Worm (Caenorhabditis elegans): ENCODE measurements around the gene srv-4.
A peak's percentile ranks its signal among the peaks of the same experiment; 100 is the strongest.

srv-4 gene

ce11 chrIV:4288332-4288731, at the start of gene srv-4:
TSS of gene srv-4 (minus strand) at chrIV:4288432.
- TF ChIP-seq lin-35 (GFP tag; optimal IDR thresholded peaks at IDR 0.05) (peak in 1 of 2 experiments; percentile 20), mab-9 (GFP tag; IDR thresholded peaks at IDR 0.05) (no peak), hlh-4 (tag; optimal IDR thresholded peaks at IDR 0.05) (peak; percentile 46), mep-1 (tag; optimal IDR thresholded peaks at IDR 0.05) (no peak), fkh-4 (tag; optimal IDR thresholded peaks at IDR 0.05; ENCODE audit: borderline replicate concordance) (no peak), ces-1 (GFP tag; optimal IDR thresholded peaks at IDR 0.05) (no peak), fkh-8 (tag; optimal IDR thresholded peaks at IDR 0.05) (peak; percentile 13)

DNA sequence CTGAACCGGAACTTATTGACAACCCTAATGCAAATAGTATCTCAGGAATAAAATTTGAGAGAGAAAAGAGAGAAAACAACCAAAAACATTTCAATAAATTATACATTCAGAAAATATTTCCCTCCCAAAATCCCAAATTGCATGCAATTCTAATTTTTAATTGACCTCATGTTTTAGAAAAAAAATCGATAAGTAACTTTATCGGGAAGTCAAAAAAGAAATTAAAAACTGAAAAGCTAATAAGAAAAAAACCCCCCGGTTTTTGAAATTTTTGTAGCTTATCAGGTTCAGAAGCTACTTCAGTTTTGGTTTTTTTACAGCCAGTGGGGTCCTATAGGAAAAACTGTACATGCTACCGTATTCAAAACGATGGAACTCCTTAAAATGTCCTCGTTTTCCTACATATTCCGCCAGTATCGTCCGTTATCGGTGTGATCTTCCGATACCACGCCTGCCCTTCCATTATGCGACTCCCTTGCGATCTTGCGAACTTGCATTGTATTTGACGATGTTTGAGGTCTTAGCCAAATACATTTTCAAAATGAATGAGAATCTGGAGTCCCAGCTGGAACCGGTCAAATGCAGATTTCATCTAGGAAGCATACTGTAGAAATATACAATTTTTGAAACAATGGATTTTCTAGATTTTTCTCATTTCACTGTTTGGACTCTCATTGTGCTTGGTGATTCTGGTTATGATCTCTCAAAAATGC, 48.1 kb upstream of the srv-4 start, which contains the start of the genes W03B1.3 and oac-51:
Gene W03B1.3 (minus strand): TSS at position 101 of the 713 bp plus-strand sequence.
Gene oac-51 (plus strand): TSS at position 663 of the 713 bp plus-strand sequence.
- TF ChIP-seq nhr-85 (tag) = peak; percentile 40
- no peak for TF ChIP-seq unc-130 (tag; optimal IDR thresholded peaks at IDR 0.05)

- peak in 1 of 3 experiments; percentile 18 for TF ChIP-seq dpl-1 (GFP tag; optimal IDR thresholded peaks at IDR 0.05)
- TF ChIP-seq irx-1 (tag; optimal IDR thresholded peaks at IDR 0.05) = no peak
- no peak for TF ChIP-seq skn-1 (tag; optimal IDR thresholded peaks at IDR 0.05)
- no peak for TF ChIP-seq egl-27 (tag; optimal IDR thresholded peaks at IDR 0.05)
- TF ChIP-seq nhr-90 (tag; optimal IDR thresholded peaks at IDR 0.05; ENCODE audit: poor library complexity) = no peak
- TF ChIP-seq ets-5 (GFP tag; IDR thresholded peaks at IDR 0.05) = no peak
- peak in 1 of 2 experiments; percentile 31 for TF ChIP-seq lin-35 (GFP tag; optimal IDR thresholded peaks at IDR 0.05)
Measured at ce11 chrIV:4326445-4326844, 38.2 kb upstream of the srv-4 start, which contains the start of gene trpl-2. TSS of gene trpl-2 (plus strand) at chrIV:4326654.

- no peak for TF ChIP-seq C04F5.9 (tag; optimal IDR thresholded peaks at IDR 0.05)
- TF ChIP-seq ceh-63 (GFP tag; optimal IDR thresholded peaks at IDR 0.05) = no peak
- TF ChIP-seq nhr-90 (tag; optimal IDR thresholded peaks at IDR 0.05; ENCODE audit: poor library complexity) = no peak
- TF ChIP-seq C16A3.4 (tag; optimal IDR thresholded peaks at IDR 0.05) = no peak
- no peak for TF ChIP-seq unc-86 (tag; optimal IDR thresholded peaks at IDR 0.05)
- TF ChIP-seq nhr-71 (tag; optimal IDR thresholded peaks at IDR 0.05) = no peak
- TF ChIP-seq zag-1 (tag; optimal IDR thresholded peaks at IDR 0.05) = no peak
- no peak for TF ChIP-seq jun-1 (tag; optimal IDR thresholded peaks at IDR 0.05)
- no peak for TF ChIP-seq mep-1 (tag; optimal IDR thresholded peaks at IDR 0.05)
- no peak for TF ChIP-seq nhr-11 (tag; optimal IDR thresholded peaks at IDR 0.05)
- TF ChIP-seq pax-3 (tag; optimal IDR thresholded peaks at IDR 0.05) = no peak
Measured at ce11 chrIV:4319473-4319872, 31.2 kb upstream of the srv-4 start.

DNA sequence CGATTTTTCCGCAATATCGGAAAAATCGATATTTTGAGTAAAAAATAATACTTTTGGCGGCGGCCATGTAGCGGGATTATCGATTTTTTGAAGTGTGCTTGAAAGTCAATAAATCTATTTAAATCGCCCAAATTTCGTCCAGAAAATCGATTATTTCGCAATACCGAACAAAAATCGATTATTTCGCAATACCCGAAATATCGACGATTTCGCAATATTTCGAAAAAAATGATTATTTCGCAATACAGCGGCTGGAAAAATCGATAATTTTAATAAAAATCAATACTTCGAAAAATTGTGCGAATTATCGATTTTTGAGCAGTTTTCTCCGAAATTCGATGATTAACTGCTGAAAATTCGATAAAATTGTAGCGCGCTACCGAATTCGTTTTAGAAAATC, 29.8 kb upstream of the srv-4 start:
- TF ChIP-seq unc-62 (GFP tag; optimal IDR thresholded peaks at IDR 0.05) (no peak), zip-4 (GFP tag; optimal IDR thresholded peaks at IDR 0.05) (peak; percentile 65)

DNA sequence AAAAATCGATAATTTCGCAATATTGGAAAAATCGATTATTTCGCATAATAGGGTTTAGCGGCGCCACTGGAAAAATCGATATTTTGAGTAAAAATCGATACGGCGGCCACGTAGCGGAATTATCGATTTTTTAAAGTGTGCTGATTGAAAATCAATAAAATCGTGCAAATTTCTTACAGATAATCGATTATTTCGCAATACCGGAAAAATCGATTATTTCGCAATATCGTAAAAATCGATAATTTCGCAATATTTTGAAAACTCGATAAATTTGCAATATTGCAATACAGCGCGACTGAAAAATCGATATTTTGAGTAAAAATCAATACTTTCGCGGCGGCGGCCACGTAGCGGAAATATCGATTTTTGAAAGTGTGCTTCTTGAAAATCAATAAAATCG, 29.4 kb upstream of the srv-4 start:
- TF ChIP-seq tlp-1 (tag; optimal IDR thresholded peaks at IDR 0.05) = no peak
- peak; percentile 18 for TF ChIP-seq zip-4 (GFP tag; optimal IDR thresholded peaks at IDR 0.05)
- no peak for TF ChIP-seq elt-3 (tag; optimal IDR thresholded peaks at IDR 0.05)
- no peak for TF ChIP-seq lin-14 (GFP tag; optimal IDR thresholded peaks at IDR 0.05)
- no peak for TF ChIP-seq hlh-17 (GFP tag; optimal IDR thresholded peaks at IDR 0.05; ENCODE audit: borderline replicate concordance)
